Fruit fly (Drosophila melanogaster) whole organism, embryonic: ENCODE measurements around the gene sti.

Source experiments
- Adf1 ChIP-seq: fragments of 200-800 bp; sonication (Bioruptor generic); IDR thresholded peaks from 2 replicates; pipeline ENCODE4 v1.3.6; 2022; ENCODE audit warnings: missing biosample characterization, missing genetic modification characterization
- B-H1 ChIP-seq: fragments of 200-800 bp; sonication (Bioruptor generic); IDR thresholded peaks from 3 replicates; pipeline ENCODE4 v1.3.6; 2022; ENCODE audit warnings: missing biosample characterization, missing genetic modification characterization
- CG11456 ChIP-seq: fragments of 200-800 bp; sonication (Bioruptor generic); IDR thresholded peaks from 3 replicates; pipeline ENCODE4 v1.3.6; 2022; ENCODE audit warnings: missing biosample characterization, missing genetic modification characterization
- CG1233 ChIP-seq: fragments of 200-800 bp; sonication (Bioruptor generic); optimal IDR thresholded peaks from 4 replicates; lab custom pipeline; 2018; ENCODE audit warnings: missing biosample characterization, mild to moderate bottlenecking, missing genetic modification characterization
- CG12744 ChIP-seq: fragments of 200-800 bp; sonication (Bioruptor generic); optimal IDR thresholded peaks from 2 replicates; lab custom pipeline; 2016; ENCODE audit warnings: missing biosample characterization, missing genetic modification characterization
- CG12942 ChIP-seq: fragments of 200-800 bp; sonication (Bioruptor generic); optimal IDR thresholded peaks from 3 replicates; lab custom pipeline; 2016; ENCODE audit warnings: missing biosample characterization, missing genetic modification characterization
- CG13296 ChIP-seq: fragments of 200-800 bp; sonication (Bioruptor generic); optimal IDR thresholded peaks from 3 replicates; lab custom pipeline; 2018; ENCODE audit warnings: missing biosample characterization, mild to moderate bottlenecking, missing genetic modification characterization
- CG14441 ChIP-seq: fragments of 200-800 bp; sonication (Bioruptor generic); IDR thresholded peaks from 2 replicates; pipeline ENCODE4 v1.3.6; 2022; ENCODE audit warnings: missing biosample characterization, missing genetic modification characterization
- CG15514 ChIP-seq: fragments of 200-800 bp; sonication (Bioruptor generic); optimal IDR thresholded peaks from 3 replicates; lab custom pipeline; 2017; ENCODE audit warnings: missing biosample characterization, missing genetic modification characterization, mild to moderate bottlenecking, moderate library complexity, missing genetic modification reagents
- CG17385 ChIP-seq: fragments of 200-800 bp; sonication (Bioruptor generic); optimal IDR thresholded peaks from 3 replicates; lab custom pipeline; 2018; ENCODE audit warnings: missing biosample characterization, mild to moderate bottlenecking, missing genetic modification characterization
- CG17568 ChIP-seq: fragments of 200-800 bp; sonication (Bioruptor generic); optimal IDR thresholded peaks from 2 replicates; lab custom pipeline; 2018; ENCODE audit warnings: missing biosample characterization, mild to moderate bottlenecking, missing genetic modification characterization, moderate library complexity
- CG3163 ChIP-seq: fragments of 200-800 bp; sonication (Bioruptor generic); optimal IDR thresholded peaks from 3 replicates; lab custom pipeline; 2016; ENCODE audit warnings: missing biosample characterization, missing genetic modification characterization
- CG32767 ChIP-seq: fragments of 200-800 bp; sonication (Bioruptor generic); IDR thresholded peaks from 2 replicates; pipeline ENCODE4 v1.3.6; 2022; ENCODE audit warnings: missing biosample characterization, missing genetic modification characterization
- CG3281 ChIP-seq: fragments of 200-800 bp; sonication (Bioruptor generic); optimal IDR thresholded peaks from 3 replicates; lab custom pipeline; 2017; ENCODE audit warnings: missing biosample characterization, mild to moderate bottlenecking, missing genetic modification characterization
- CG34422 ChIP-seq: fragments of 200-800 bp; sonication (Bioruptor generic); IDR thresholded peaks from 3 replicates; pipeline ENCODE4 v1.3.6; 2022; ENCODE audit warnings: missing biosample characterization, missing genetic modification characterization
- CG4404 ChIP-seq: fragments of 200-800 bp; sonication (Bioruptor generic); IDR thresholded peaks from 2 replicates; pipeline ENCODE4 v1.3.6; 2022; ENCODE audit warnings: missing biosample characterization, missing genetic modification characterization
- CG6175 ChIP-seq: fragments of 200-800 bp; sonication (Bioruptor generic); IDR thresholded peaks from 3 replicates; pipeline ENCODE4 v1.3.6; 2022; ENCODE audit warnings: missing biosample characterization, missing genetic modification characterization
- CG6765 ChIP-seq: fragments of 200-800 bp; sonication (Bioruptor generic); optimal IDR thresholded peaks from 3 replicates; lab custom pipeline; 2017; ENCODE audit warnings: missing biosample characterization, mild to moderate bottlenecking, missing genetic modification characterization
- CG7556 ChIP-seq: fragments of 200-800 bp; sonication (Bioruptor generic); optimal IDR thresholded peaks from 2 replicates; lab custom pipeline; 2017; ENCODE audit warnings: missing biosample characterization, mild to moderate bottlenecking, missing genetic modification characterization
- CG7745 ChIP-seq: fragments of 200-800 bp; sonication (Bioruptor generic); optimal IDR thresholded peaks from 2 replicates; lab custom pipeline; 2018; ENCODE audit warnings: missing biosample characterization, mild to moderate bottlenecking, missing genetic modification characterization, moderate library complexity
- CG8388 ChIP-seq: fragments of 200-800 bp; sonication (Bioruptor generic); optimal IDR thresholded peaks from 2 replicates; lab custom pipeline; 2019; ENCODE audit warnings: missing biosample characterization, mild to moderate bottlenecking, missing genetic modification characterization, moderate library complexity
- Camta ChIP-seq: fragments of 200-800 bp; sonication (Bioruptor generic); optimal IDR thresholded peaks from 2 replicates; lab custom pipeline; 2016; ENCODE audit warnings: missing biosample characterization, missing genetic modification characterization
- Gug ChIP-seq: fragments of 200-800 bp; sonication (Bioruptor generic); IDR thresholded peaks from 4 replicates; pipeline ENCODE4 v1.3.6; 2022; ENCODE audit warnings: missing biosample characterization, missing genetic modification characterization
- HmgD ChIP-seq: fragments of 200-800 bp; sonication (Bioruptor generic); optimal IDR thresholded peaks from 3 replicates; lab custom pipeline; 2016; ENCODE audit warnings: missing biosample characterization, missing genetic modification characterization
- HmgZ ChIP-seq: fragments of 200-800 bp; sonication (Bioruptor generic); optimal IDR thresholded peaks from 2 replicates; lab custom pipeline; 2018; ENCODE audit warnings: missing biosample characterization, mild to moderate bottlenecking, missing genetic modification characterization
- Jarid2 ChIP-seq: fragments of 200-800 bp; sonication (Bioruptor generic); optimal IDR thresholded peaks from 3 replicates; lab custom pipeline; 2017; ENCODE audit warnings: mild to moderate bottlenecking, missing biosample characterization, missing genetic modification reagents, missing genetic modification characterization
- NFAT ChIP-seq: fragments of 200-800 bp; sonication (Bioruptor generic); IDR thresholded peaks from 2 replicates; pipeline ENCODE4 v1.3.6; 2022; ENCODE audit warnings: missing biosample characterization, missing genetic modification characterization
- Oaz ChIP-seq: fragments of 200-800 bp; sonication (Bioruptor generic); IDR thresholded peaks from 2 replicates; pipeline ENCODE4 v1.3.6; 2022; ENCODE audit warnings: missing biosample characterization, missing genetic modification characterization
- Sox100B ChIP-seq: fragments of 200-800 bp; sonication (Bioruptor generic); optimal IDR thresholded peaks from 3 replicates; lab custom pipeline; 2018; ENCODE audit warnings: missing biosample characterization, mild to moderate bottlenecking, missing genetic modification characterization
- Sox102F ChIP-seq: fragments of 200-800 bp; sonication (Bioruptor generic); optimal IDR thresholded peaks from 2 replicates; lab custom pipeline; 2018; ENCODE audit warnings: missing biosample characterization, mild to moderate bottlenecking, missing genetic modification characterization, moderate library complexity
- Xrp1 ChIP-seq: fragments of 200-800 bp; sonication (Bioruptor generic); IDR thresholded peaks from 2 replicates; pipeline ENCODE4 v1.3.6; 2022; ENCODE audit warnings: missing biosample characterization, missing genetic modification characterization
- ac ChIP-seq: fragments of 200-800 bp; sonication (Bioruptor generic); optimal IDR thresholded peaks from 3 replicates; lab custom pipeline; 2017; ENCODE audit warnings: missing biosample characterization, mild to moderate bottlenecking, missing genetic modification characterization
- al ChIP-seq: fragments of 200-800 bp; sonication (Bioruptor generic); IDR thresholded peaks from 2 replicates; pipeline ENCODE4 v1.3.6; 2022; ENCODE audit warnings: missing biosample characterization, missing genetic modification characterization
- ara ChIP-seq: fragments of 200-800 bp; sonication (Bioruptor generic); IDR thresholded peaks from 2 replicates; pipeline ENCODE4 v1.3.6; 2022; ENCODE audit warnings: missing biosample characterization, missing genetic modification characterization
- ato ChIP-seq: fragments of 200-800 bp; sonication (Bioruptor generic); IDR thresholded peaks from 2 replicates; pipeline ENCODE4 v1.3.6; 2022; ENCODE audit warnings: missing biosample characterization, missing genetic modification characterization; ENCODE audit not compliant: partially characterized antibody
- cad ChIP-seq: fragments of >200 bp; optimal IDR thresholded peaks from 2 replicates; lab custom pipeline; 2017; ENCODE audit warnings: missing biosample characterization, missing genetic modification characterization
- cato ChIP-seq: fragments of 200-800 bp; sonication (Bioruptor generic); optimal IDR thresholded peaks from 2 replicates; lab custom pipeline; 2016; ENCODE audit warnings: missing biosample characterization, missing genetic modification characterization, borderline replicate concordance
- disco-r ChIP-seq: fragments of 200-800 bp; sonication (Bioruptor generic); optimal IDR thresholded peaks from 2 replicates; lab custom pipeline; 2016; ENCODE audit warnings: missing biosample characterization, missing genetic modification characterization
- dmrt11E ChIP-seq: fragments of 200-800 bp; sonication (Bioruptor generic); optimal IDR thresholded peaks from 3 replicates; lab custom pipeline; 2018; ENCODE audit warnings: missing biosample characterization, mild to moderate bottlenecking, missing genetic modification characterization, moderate library complexity
- ewg ChIP-seq: fragments of 200-800 bp; sonication (Bioruptor generic); optimal IDR thresholded peaks from 3 replicates; lab custom pipeline; 2017; ENCODE audit warnings: mild to moderate bottlenecking, missing biosample characterization, missing genetic modification reagents, missing genetic modification characterization
- ftz-f1 ChIP-seq: fragments of 200-800 bp; sonication (Bioruptor generic); optimal IDR thresholded peaks from 2 replicates; lab custom pipeline; 2016; ENCODE audit warnings: missing biosample characterization, missing genetic modification characterization
- grn ChIP-seq: fragments of 200-800 bp; sonication (Bioruptor generic); optimal IDR thresholded peaks from 3 replicates; lab custom pipeline; 2017; ENCODE audit warnings: missing biosample characterization, missing genetic modification characterization
- ken ChIP-seq: fragments of 200-800 bp; sonication (Bioruptor generic); IDR thresholded peaks from 3 replicates; pipeline ENCODE4 v1.3.6; 2022; ENCODE audit warnings: missing biosample characterization, missing genetic modification characterization
- nau ChIP-seq: fragments of 200-800 bp; sonication (Bioruptor generic); optimal IDR thresholded peaks from 3 replicates; lab custom pipeline; 2017; ENCODE audit warnings: missing biosample characterization, mild to moderate bottlenecking, missing genetic modification characterization, missing genetic modification reagents
- pfk ChIP-seq: fragments of 200-800 bp; sonication (Bioruptor generic); optimal IDR thresholded peaks from 2 replicates; lab custom pipeline; 2018; ENCODE audit warnings: missing biosample characterization, mild to moderate bottlenecking, missing genetic modification characterization, moderate library complexity
- pho ChIP-seq: fragments of 200-800 bp; sonication (Bioruptor generic); optimal IDR thresholded peaks from 2 replicates; lab custom pipeline; 2016; ENCODE audit warnings: missing biosample characterization, missing genetic modification characterization
- repo ChIP-seq: fragments of 200-800 bp; sonication (Bioruptor generic); optimal IDR thresholded peaks from 2 replicates; lab custom pipeline; 2016; ENCODE audit warnings: missing biosample characterization, missing genetic modification characterization
- row ChIP-seq: fragments of 200-800 bp; sonication (Bioruptor generic); IDR thresholded peaks from 3 replicates; pipeline ENCODE4 v1.3.6; 2022; ENCODE audit warnings: missing biosample characterization, missing genetic modification characterization
- slbo ChIP-seq: fragments of 200-800 bp; sonication (Bioruptor generic); IDR thresholded peaks from 2 replicates; pipeline ENCODE4 v1.3.6; 2022; ENCODE audit warnings: missing biosample characterization, missing genetic modification characterization
- slp2 ChIP-seq: fragments of 200-800 bp; sonication (Bioruptor generic); optimal IDR thresholded peaks from 2 replicates; lab custom pipeline; 2016; ENCODE audit warnings: missing biosample characterization, missing genetic modification characterization
- ssp ChIP-seq: fragments of 200-800 bp; sonication (Bioruptor generic); IDR thresholded peaks from 2 replicates; pipeline ENCODE4 v1.3.6; 2022; ENCODE audit warnings: missing biosample characterization, missing genetic modification characterization
- vnd ChIP-seq: fragments of 200-800 bp; sonication (Bioruptor generic); IDR thresholded peaks from 3 replicates; pipeline ENCODE4 v1.3.6; 2022; ENCODE audit warnings: missing biosample characterization, missing genetic modification characterization; ENCODE audit not compliant: partially characterized antibody

sti gene

DNA sequence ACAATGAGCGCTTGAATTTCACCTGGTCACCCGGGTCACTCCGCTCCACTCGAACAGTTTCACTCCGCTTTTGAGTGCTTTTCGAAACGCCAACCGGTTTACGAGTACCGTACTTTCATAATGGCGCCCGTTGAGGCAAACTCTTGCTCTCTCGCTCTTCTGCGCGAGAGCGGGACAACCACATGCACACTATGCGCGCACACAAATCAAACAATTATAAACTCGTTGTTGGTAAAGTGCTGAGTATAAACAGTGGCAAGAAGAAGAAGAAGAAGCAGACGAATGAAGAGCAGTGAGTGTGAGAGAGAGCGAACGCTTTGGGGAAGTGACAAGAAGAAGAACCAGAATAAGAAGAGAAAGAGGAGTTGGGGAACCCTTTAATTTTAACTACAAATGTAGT, 46.6 kb downstream of the sti start, which contains the start of gene eyg (continued):
- peak; percentile 19 for TF ChIP-seq dmrt11E
- no peak for TF ChIP-seq CG7556 (GFP tag; lab: Kevin White, UChicago)
- TF ChIP-seq Jarid2 (GFP tag; lab: Kevin White, UChicago), result peak; percentile 68
- no peak for TF ChIP-seq CG4404
- no peak for TF ChIP-seq row (GFP tag; lab: Robert Waterston, UW)
- TF ChIP-seq ken (GFP tag; lab: Robert Waterston, UW), result no peak
- TF ChIP-seq ftz-f1 (GFP tag; lab: Kevin White, UChicago), result no peak
- TF ChIP-seq CG13296 (GFP tag; lab: Kevin White, UChicago), result no peak
- TF ChIP-seq repo (GFP tag; lab: Kevin White, UChicago), result peak; percentile 15
- no peak; the same call in 2 of the 3 replicates for TF ChIP-seq CG6175 (GFP tag; lab: Robert Waterston, UW)
- peak; percentile 81 for TF ChIP-seq HmgZ (tag; lab: Kevin White, UChicago)
- 0 out of 2 replicates have a peak, but pooled peaks have one; percentile 20 for TF ChIP-seq slbo
- TF ChIP-seq NFAT (GFP tag; lab: Robert Waterston, UW), result no peak
- no peak for TF ChIP-seq al (GFP tag; lab: Robert Waterston, UW)
- TF ChIP-seq CG17385, result peak; percentile 100
- no peak for TF ChIP-seq Sox102F (GFP tag; lab: Kevin White, UChicago)
- TF ChIP-seq CG12942 (GFP tag; lab: Kevin White, UChicago), result peak; percentile 24
- TF ChIP-seq nau (GFP tag; lab: Kevin White, UChicago), result peak; percentile 71
- TF ChIP-seq CG12744 (GFP tag; lab: Kevin White, UChicago), result no peak
- TF ChIP-seq Camta (GFP tag; lab: Kevin White, UChicago), result peak; percentile 28
- peak; percentile 32 for TF ChIP-seq CG8388 (GFP tag; lab: Kevin White, UChicago)
- TF ChIP-seq cad, result no peak
- no peak for TF ChIP-seq Sox100B (GFP tag; lab: Kevin White, UChicago)
- TF ChIP-seq Adf1 (GFP tag; lab: Robert Waterston, UW), result peak; percentile 76
- TF ChIP-seq B-H1 (GFP tag; lab: Robert Waterston, UW), result no peak; the same call in 2 of the 3 replicates
- TF ChIP-seq CG34422 (GFP tag; lab: Robert Waterston, UW), result no peak; the same call in 2 of the 3 replicates
- TF ChIP-seq disco-r (GFP tag; lab: Kevin White, UChicago), result no peak
- peak; percentile 32; the same call in 1 of the 3 replicates for TF ChIP-seq vnd (GFP tag; lab: Robert Waterston, UW)
- TF ChIP-seq CG11456, result no peak
- no peak for TF ChIP-seq CG14441
- TF ChIP-seq ssp (GFP tag; lab: Robert Waterston, UW), result no peak
- TF ChIP-seq ac (GFP tag; lab: Kevin White, UChicago), result no peak
- TF ChIP-seq cato (GFP tag; lab: Kevin White, UChicago), result no peak
- no peak for TF ChIP-seq CG1233 (GFP tag; lab: Kevin White, UChicago)
- TF ChIP-seq pfk (GFP tag; lab: Kevin White, UChicago), result peak; percentile 43
- TF ChIP-seq HmgD (GFP tag; lab: Kevin White, UChicago), result peak; percentile 83
- TF ChIP-seq CG32767, result no peak
- TF ChIP-seq slp2, result no peak
- TF ChIP-seq ato, result peak; percentile 63; the same call in 1 of the 2 replicates
- TF ChIP-seq CG3163 (GFP tag; lab: Kevin White, UChicago), result peak; percentile 62
- peak; percentile 33 for TF ChIP-seq CG15514 (GFP tag; lab: Kevin White, UChicago)
- no peak for TF ChIP-seq Gug (GFP tag; lab: Robert Waterston, UW)
- peak; percentile 97 for TF ChIP-seq ewg
- TF ChIP-seq CG17568, result no peak
- TF ChIP-seq grn, result peak; percentile 30
- TF ChIP-seq CG7745 (tag; lab: Kevin White, UChicago), result peak; percentile 6
- TF ChIP-seq CG6765 (GFP tag; lab: Kevin White, UChicago), result no peak
- TF ChIP-seq Xrp1, result peak; percentile 64; the same call in 1 of the 2 replicates
- TF ChIP-seq ara, result peak; percentile 57; the same call in 1 of the 2 replicates
- no peak for TF ChIP-seq CG3281 (GFP tag; lab: Kevin White, UChicago)
- TF ChIP-seq Oaz, result no peak
- peak; percentile 8 for TF ChIP-seq pho (GFP tag; lab: Kevin White, UChicago)
